Fruit fly (Drosophila melanogaster) whole organism, embryonic: Measurements from ENCODE around the gene CG3566.

Source experiments
- Aef1 ChIP-seq: fragments of 200-800 bp; sonication (Bioruptor generic); IDR thresholded peaks from 3 replicates; pipeline ENCODE4 v1.3.6; 2022; ENCODE audit warnings: missing biosample characterization, missing genetic modification characterization
- Bgb ChIP-seq: fragments of 200-800 bp; sonication (Bioruptor generic); IDR thresholded peaks from 2 replicates; pipeline ENCODE4 v1.3.6; 2022; ENCODE audit warnings: missing biosample characterization, missing genetic modification characterization; ENCODE audit not compliant: partially characterized antibody
- Blimp-1 ChIP-seq: fragments of 200-800 bp; sonication (Bioruptor generic); optimal IDR thresholded peaks from 3 replicates; lab custom pipeline; 2018; ENCODE audit warnings: missing biosample characterization, missing genetic modification characterization, mild to moderate bottlenecking, moderate library complexity, missing genetic modification reagents
- CG10209 ChIP-seq: fragments of 200-800 bp; sonication (Bioruptor generic); optimal IDR thresholded peaks from 3 replicates; lab custom pipeline; 2017; ENCODE audit warnings: missing biosample characterization, mild to moderate bottlenecking, missing genetic modification characterization, missing genetic modification reagents
- CG10267 ChIP-seq: fragments of 200-800 bp; sonication (Bioruptor generic); optimal IDR thresholded peaks from 2 replicates; lab custom pipeline; 2018; ENCODE audit warnings: missing biosample characterization, mild to moderate bottlenecking, missing genetic modification characterization, moderate library complexity
- CG10366 ChIP-seq: fragments of 200-800 bp; sonication (Bioruptor generic); IDR thresholded peaks from 2 replicates; pipeline ENCODE4 v1.3.6; 2022; ENCODE audit warnings: missing biosample characterization, missing genetic modification characterization
- CG11723 ChIP-seq: fragments of 200-800 bp; sonication (Bioruptor generic); optimal IDR thresholded peaks from 2 replicates; lab custom pipeline; 2017; ENCODE audit warnings: missing biosample characterization, mild to moderate bottlenecking, missing genetic modification characterization
- CG15601 ChIP-seq: fragments of 200-800 bp; sonication (Bioruptor generic); optimal IDR thresholded peaks from 3 replicates; lab custom pipeline; 2019; ENCODE audit warnings: missing biosample characterization, mild to moderate bottlenecking, missing genetic modification characterization, moderate library complexity
- CG15696 ChIP-seq: fragments of 200-800 bp; sonication (Bioruptor generic); optimal IDR thresholded peaks from 2 replicates; lab custom pipeline; 2019; ENCODE audit warnings: missing biosample characterization, mild to moderate bottlenecking, missing genetic modification characterization, moderate library complexity
- CG1602 ChIP-seq: fragments of 200-800 bp; sonication (Bioruptor generic); optimal IDR thresholded peaks from 3 replicates; lab custom pipeline; 2016; ENCODE audit warnings: missing biosample characterization, missing genetic modification characterization
- CG1647 ChIP-seq: fragments of 200-800 bp; sonication (Bioruptor generic); optimal IDR thresholded peaks from 3 replicates; lab custom pipeline; 2016; ENCODE audit warnings: missing biosample characterization, missing genetic modification characterization
- CG17385 ChIP-seq: fragments of 200-800 bp; sonication (Bioruptor generic); optimal IDR thresholded peaks from 3 replicates; lab custom pipeline; 2018; ENCODE audit warnings: missing biosample characterization, mild to moderate bottlenecking, missing genetic modification characterization
- CG17912 ChIP-seq: fragments of 200-800 bp; sonication (Bioruptor generic); optimal IDR thresholded peaks from 2 replicates; lab custom pipeline; 2018; ENCODE audit warnings: missing biosample characterization, mild to moderate bottlenecking, missing genetic modification characterization
- CG18011 ChIP-seq: fragments of 200-800 bp; sonication (Bioruptor generic); optimal IDR thresholded peaks from 2 replicates; lab custom pipeline; 2017; ENCODE audit warnings: missing biosample characterization, missing genetic modification characterization, mild to moderate bottlenecking, moderate library complexity, missing genotype
- CG18262 ChIP-seq: fragments of 200-800 bp; optimal IDR thresholded peaks from 3 replicates; lab custom pipeline; 2019; ENCODE audit warnings: missing biosample characterization, mild to moderate bottlenecking, missing genetic modification characterization, moderate library complexity
- CG18599 ChIP-seq: fragments of 200-800 bp; sonication (Bioruptor generic); optimal IDR thresholded peaks from 3 replicates; lab custom pipeline; 2017; ENCODE audit warnings: missing biosample characterization, missing genetic modification characterization, mild to moderate bottlenecking, moderate library complexity, missing genetic modification reagents
- CG18764 ChIP-seq: fragments of 200-800 bp; sonication (Bioruptor generic); optimal IDR thresholded peaks from 3 replicates; lab custom pipeline; 2016; ENCODE audit warnings: missing biosample characterization, missing genetic modification characterization
- CG3163 ChIP-seq: fragments of 200-800 bp; sonication (Bioruptor generic); optimal IDR thresholded peaks from 3 replicates; lab custom pipeline; 2016; ENCODE audit warnings: missing biosample characterization, missing genetic modification characterization
- CG32532 ChIP-seq: fragments of 200-800 bp; sonication (Bioruptor generic); IDR thresholded peaks from 2 replicates; pipeline ENCODE4 v1.3.6; 2022; ENCODE audit warnings: missing biosample characterization, missing genetic modification characterization
- CG3407 ChIP-seq: fragments of 200-800 bp; sonication (Bioruptor generic); optimal IDR thresholded peaks from 2 replicates; lab custom pipeline; 2018; ENCODE audit warnings: missing biosample characterization, mild to moderate bottlenecking, missing genetic modification characterization
- CG7786 ChIP-seq: fragments of 200-800 bp; sonication (Bioruptor generic); optimal IDR thresholded peaks from 2 replicates; lab custom pipeline; 2016; ENCODE audit warnings: missing biosample characterization, missing genetic modification characterization
- CG9876 ChIP-seq: fragments of 200-800 bp; sonication (Bioruptor generic); optimal IDR thresholded peaks from 2 replicates; lab custom pipeline; 2016; ENCODE audit warnings: missing biosample characterization, missing genetic modification characterization
- CrebB ChIP-seq: fragments of 200-800 bp; sonication (Bioruptor generic); optimal IDR thresholded peaks from 3 replicates; lab custom pipeline; 2018; ENCODE audit warnings: missing biosample characterization, mild to moderate bottlenecking, missing genetic modification characterization
- Dad ChIP-seq: fragments of 200-800 bp; sonication (Bioruptor generic); optimal IDR thresholded peaks from 3 replicates; lab custom pipeline; 2016; ENCODE audit warnings: missing biosample characterization, missing genetic modification characterization
- Deaf1 ChIP-seq: fragments of 200-800 bp; optimal IDR thresholded peaks from 3 replicates; lab custom pipeline; 2019; ENCODE audit warnings: missing biosample characterization, mild to moderate bottlenecking, missing genetic modification characterization, moderate library complexity
- Dip3 ChIP-seq: fragments of 200-800 bp; sonication (Bioruptor generic); optimal IDR thresholded peaks from 3 replicates; lab custom pipeline; 2016; ENCODE audit warnings: missing biosample characterization, missing genetic modification characterization
- Elba2 ChIP-seq: fragments of 200-800 bp; sonication (Bioruptor generic); optimal IDR thresholded peaks from 3 replicates; lab custom pipeline; 2016; ENCODE audit warnings: missing biosample characterization, missing genetic modification characterization
- H15 ChIP-seq: fragments of 200-800 bp; sonication (Bioruptor generic); IDR thresholded peaks from 3 replicates; pipeline ENCODE4 v1.3.6; 2022; ENCODE audit warnings: missing biosample characterization, missing genetic modification characterization
- H2.0 ChIP-seq: fragments of 200-800 bp; sonication (Bioruptor generic); IDR thresholded peaks from 2 replicates; pipeline ENCODE4 v1.3.6; 2022; ENCODE audit warnings: missing biosample characterization, missing genetic modification characterization
- Hand ChIP-seq: fragments of 200-800 bp; sonication (Bioruptor generic); optimal IDR thresholded peaks from 2 replicates; lab custom pipeline; 2017; ENCODE audit warnings: mild to moderate bottlenecking, missing biosample characterization, missing genetic modification reagents, missing genetic modification characterization
- NK7.1 ChIP-seq: fragments of 200-800 bp; sonication (Bioruptor generic); optimal IDR thresholded peaks from 3 replicates; lab custom pipeline; 2016; ENCODE audit warnings: missing biosample characterization, missing genetic modification characterization
- Rx ChIP-seq: fragments of 200-800 bp; sonication (Bioruptor generic); IDR thresholded peaks from 2 replicates; pipeline ENCODE4 v1.3.6; 2022; ENCODE audit warnings: missing biosample characterization, missing genetic modification characterization
- Sry-δ ChIP-seq: fragments of 200-800 bp; sonication (Bioruptor generic); optimal IDR thresholded peaks from 2 replicates; lab custom pipeline; 2016; ENCODE audit warnings: missing biosample characterization, missing genetic modification characterization
- Usf ChIP-seq: fragments of 200-800 bp; sonication (Bioruptor generic); optimal IDR thresholded peaks from 2 replicates; lab custom pipeline; 2017; ENCODE audit warnings: missing genotype, missing biosample characterization, missing genetic modification characterization
- Xbp1 ChIP-seq: fragments of 200-800 bp; sonication (Bioruptor generic); optimal IDR thresholded peaks from 3 replicates; lab custom pipeline; 2016; ENCODE audit warnings: missing biosample characterization, mild to moderate bottlenecking, missing genetic modification characterization
- bigmax ChIP-seq: fragments of 200-800 bp; sonication (Bioruptor generic); optimal IDR thresholded peaks from 2 replicates; lab custom pipeline; 2018; ENCODE audit warnings: missing biosample characterization, mild to moderate bottlenecking, missing genetic modification characterization
- crp ChIP-seq, 2 experiments: fragments of 200-800 bp; sonication (Bioruptor generic); optimal IDR thresholded peaks; 2 replicates in 1 of 2; 3 replicates in 1 of 2; lab custom pipeline; 2017; ENCODE audit warnings: missing biosample characterization in 2 of 2, missing genetic modification characterization in 2 of 2, mild to moderate bottlenecking in 1 of 2, moderate library complexity in 1 of 2
- dmrt99B ChIP-seq: fragments of 200-800 bp; sonication (Bioruptor generic); optimal IDR thresholded peaks from 2 replicates; lab custom pipeline; 2018; ENCODE audit warnings: missing biosample characterization, mild to moderate bottlenecking, missing genetic modification characterization, moderate library complexity
- en ChIP-seq: fragments of 200-800 bp; sonication (Bioruptor generic); optimal IDR thresholded peaks from 2 replicates; lab custom pipeline; 2016; ENCODE audit warnings: missing biosample characterization, missing genetic modification characterization
- esg ChIP-seq: fragments of 200-800 bp; sonication (Bioruptor generic); conservative IDR thresholded peaks from 2 replicates; pipeline ENCODE4 v1.3.6; 2022; ENCODE audit warnings: missing biosample characterization, missing genetic modification characterization
- exex ChIP-seq: fragments of 200-800 bp; sonication (Bioruptor generic); optimal IDR thresholded peaks from 4 replicates; lab custom pipeline; 2018; ENCODE audit warnings: missing biosample characterization, mild to moderate bottlenecking, missing genetic modification characterization, moderate library complexity
- fd64A ChIP-seq: fragments of 200-800 bp; sonication (Bioruptor generic); optimal IDR thresholded peaks from 3 replicates; lab custom pipeline; 2018; ENCODE audit warnings: missing biosample characterization, mild to moderate bottlenecking, missing genetic modification characterization
- fd96Cb ChIP-seq: fragments of 200-800 bp; sonication (Bioruptor generic); optimal IDR thresholded peaks from 2 replicates; lab custom pipeline; 2018; ENCODE audit warnings: missing biosample characterization, mild to moderate bottlenecking, missing genetic modification characterization, moderate library complexity
- hth ChIP-seq: fragments of >200 bp; optimal IDR thresholded peaks from 2 replicates; lab custom pipeline; 2017; ENCODE audit warnings: inconsistent platforms
- pros ChIP-seq: fragments of 200-800 bp; sonication (Bioruptor generic); optimal IDR thresholded peaks from 3 replicates; lab custom pipeline; 2019; ENCODE audit warnings: missing biosample characterization, mild to moderate bottlenecking, missing genetic modification characterization, moderate library complexity
- row ChIP-seq: fragments of 200-800 bp; sonication (Bioruptor generic); IDR thresholded peaks from 3 replicates; pipeline ENCODE4 v1.3.6; 2022; ENCODE audit warnings: missing biosample characterization, missing genetic modification characterization
- tll ChIP-seq, 2 experiments: fragments of 200-800 bp in 1 of 2; fragments of >200 bp in 1 of 2; sonication (Bioruptor generic) in 1 of 2; optimal IDR thresholded peaks; 2 replicates each; lab custom pipeline; 2017 to 2019; ENCODE audit warnings: missing biosample characterization in 2 of 2, missing genetic modification characterization in 2 of 2, mild to moderate bottlenecking in 1 of 2, moderate library complexity in 1 of 2
- trem ChIP-seq: fragments of 200-800 bp; optimal IDR thresholded peaks from 3 replicates; lab custom pipeline; 2019; ENCODE audit warnings: missing biosample characterization, mild to moderate bottlenecking, missing genetic modification characterization, moderate library complexity
- unc-4 ChIP-seq: fragments of 200-800 bp; sonication (Bioruptor generic); IDR thresholded peaks from 2 replicates; pipeline ENCODE4 v1.3.6; 2022; ENCODE audit warnings: missing biosample characterization, missing genetic modification characterization; ENCODE audit not compliant: partially characterized antibody
- wor ChIP-seq: fragments of 200-800 bp; sonication (Bioruptor generic); IDR thresholded peaks from 2 replicates; pipeline ENCODE4 v1.3.6; 2022; ENCODE audit warnings: missing biosample characterization, missing genetic modification characterization
- zen2 ChIP-seq: fragments of 200-800 bp; sonication (Bioruptor generic); IDR thresholded peaks from 3 replicates; pipeline ENCODE4 v1.3.6; 2022; ENCODE audit warnings: missing biosample characterization, missing genetic modification characterization; ENCODE audit not compliant: partially characterized antibody

Gene CG3566

dm6 chrX:6260900-6261299 is 15.6 kb downstream of the CG3566 start, which contains the start of gene Josd (continued):
- TF ChIP-seq dmrt99B (tag; lab: Kevin White, UChicago) = no peak
- TF ChIP-seq CG18011 (GFP tag; lab: Kevin White, UChicago) = no peak
- TF ChIP-seq bigmax (GFP tag; lab: Kevin White, UChicago) = no peak
- TF ChIP-seq en (GFP tag; lab: Kevin White, UChicago) = no peak
- TF ChIP-seq zen2 (GFP tag; lab: Robert Waterston, UW) = peak; percentile 72
- TF ChIP-seq esg = no peak
- no peak for TF ChIP-seq CG1647 (GFP tag; lab: Kevin White, UChicago)
- no peak for TF ChIP-seq Elba2
- TF ChIP-seq tll (GFP tag; optimal IDR thresholded peaks at IDR 0.05; lab: Kevin White, UChicago) = no peak
- no peak for TF ChIP-seq CG1602 (GFP tag; lab: Kevin White, UChicago)
- TF ChIP-seq CG17912 (GFP tag; lab: Kevin White, UChicago) = no peak
- TF ChIP-seq Xbp1 (GFP tag; lab: Kevin White, UChicago) = no peak
- TF ChIP-seq Aef1 (GFP tag; lab: Robert Waterston, UW) = no peak
- no peak for TF ChIP-seq fd64A
- no peak for TF ChIP-seq Blimp-1 (GFP tag; lab: Kevin White, UChicago)
- peak; percentile 6 for TF ChIP-seq trem (tag; lab: Kevin White, UChicago)
- no peak for TF ChIP-seq H15 (GFP tag; lab: Robert Waterston, UW)
- TF ChIP-seq Hand (GFP tag; lab: Kevin White, UChicago) = no peak
- TF ChIP-seq CG18599 (GFP tag; lab: Kevin White, UChicago) = no peak
- TF ChIP-seq unc-4 (GFP tag; lab: Robert Waterston, UW) = peak; percentile 84
- no peak for TF ChIP-seq CG10366
- no peak for TF ChIP-seq exex (tag; lab: Kevin White, UChicago)
- peak; percentile 86 for TF ChIP-seq Bgb
- no peak for TF ChIP-seq CG10209 (GFP tag; lab: Kevin White, UChicago)
- no peak for TF ChIP-seq CG18262 (tag; lab: Kevin White, UChicago)
- TF ChIP-seq crp (GFP tag; optimal IDR thresholded peaks at IDR 0.05; lab: Kevin White, UChicago) = no peak
- no peak for TF ChIP-seq NK7.1
- TF ChIP-seq CG32532 (GFP tag; lab: Robert Waterston, UW) = no peak
- no peak for TF ChIP-seq CG18764 (GFP tag; lab: Kevin White, UChicago)
- TF ChIP-seq CG11723 (GFP tag; lab: Kevin White, UChicago) = no peak
- TF ChIP-seq hth (lab: Kevin White, UChicago) = no peak
- TF ChIP-seq Usf (GFP tag; lab: Kevin White, UChicago) = no peak
- no peak for TF ChIP-seq CG3407 (GFP tag; lab: Kevin White, UChicago)
- no peak for TF ChIP-seq Dip3
- no peak for TF ChIP-seq H2.0
- TF ChIP-seq fd96Cb (tag; lab: Kevin White, UChicago) = no peak
- TF ChIP-seq Deaf1 (tag; lab: Kevin White, UChicago) = no peak
- no peak for TF ChIP-seq CG7786 (GFP tag; lab: Kevin White, UChicago)
- TF ChIP-seq Sry-δ (GFP tag; lab: Kevin White, UChicago) = peak; percentile 90
- no peak for TF ChIP-seq CrebB (tag; lab: Kevin White, UChicago)
- no peak for TF ChIP-seq wor
- no peak for TF ChIP-seq pros (GFP tag; lab: Kevin White, UChicago)
- no peak for TF ChIP-seq CG9876 (GFP tag; lab: Kevin White, UChicago)
- no peak for TF ChIP-seq CG15601 (tag; lab: Kevin White, UChicago)
- no peak for TF ChIP-seq Rx (GFP tag; lab: Robert Waterston, UW)
- no peak for TF ChIP-seq CG17385 (GFP tag; lab: Kevin White, UChicago)
- no peak for TF ChIP-seq Dad
- TF ChIP-seq CG15696 = no peak
- TF ChIP-seq CG10267 (tag; lab: Kevin White, UChicago) = peak; percentile 6
- TF ChIP-seq row (GFP tag; lab: Robert Waterston, UW) = peak; percentile 83
- TF ChIP-seq CG3163 (GFP tag; lab: Kevin White, UChicago) = no peak
